Worm (Caenorhabditis elegans) whole organism, early embryonic: Measurements from ENCODE around the gene hhat-1.

Source experiments
- F13C5.2 ChIP-seq: sonication (generic microtip); optimal IDR thresholded peaks from 2 replicates; lab custom pipeline; 2017; ENCODE audit warnings: mild to moderate bottlenecking, missing genetic modification characterization, inconsistent platforms, missing compliant biosample characterization
- aly-1 ChIP-seq: sonication (generic microtip); optimal IDR thresholded peaks from 2 replicates; lab custom pipeline; 2016; ENCODE audit warnings: missing genetic modification characterization, missing compliant biosample characterization
- ama-1 ChIP-seq: fragments of 150-350 bp; optimal IDR thresholded peaks from 2 replicates; lab custom pipeline; 2014
- ceh-36 ChIP-seq: sonication (generic microtip); optimal IDR thresholded peaks from 2 replicates; lab custom pipeline; 2016; ENCODE audit warnings: missing genetic modification characterization, inconsistent platforms, missing compliant biosample characterization
- ets-7 ChIP-seq: sonication (generic microtip); optimal IDR thresholded peaks from 2 replicates; lab custom pipeline; 2016; ENCODE audit warnings: missing genotype, missing genetic modification characterization, missing compliant biosample characterization
- flt-1 ChIP-seq: fragments of 200-800 bp; sonication (Bioruptor generic); IDR thresholded peaks from 2 replicates; pipeline ENCODE4 v1.3.6; 2022; ENCODE audit warnings: missing genetic modification characterization, missing compliant biosample characterization
- hmbx-1 ChIP-seq: sonication (generic microtip); optimal IDR thresholded peaks from 2 replicates; lab custom pipeline; 2016; ENCODE audit warnings: mild to moderate bottlenecking, missing genetic modification characterization, missing compliant biosample characterization
- hmg-4 ChIP-seq: fragments of 200-800 bp; sonication (Bioruptor generic); optimal IDR thresholded peaks from 2 replicates; lab custom pipeline; 2018; ENCODE audit warnings: mild to moderate bottlenecking, missing genetic modification characterization, missing compliant biosample characterization
- hnd-1 ChIP-seq: sonication (generic microtip); optimal IDR thresholded peaks from 2 replicates; lab custom pipeline; 2016; ENCODE audit warnings: missing genetic modification characterization, missing compliant biosample characterization
- pes-1 ChIP-seq: fragments of 200-800 bp; sonication (Bioruptor generic); IDR thresholded peaks from 2 replicates; pipeline ENCODE4 v1.3.6; 2022; ENCODE audit warnings: missing genetic modification reagents, missing genetic modification characterization, missing compliant biosample characterization
- sea-1 ChIP-seq: fragments of 200-800 bp; sonication (Bioruptor generic); conservative IDR thresholded peaks from 2 replicates; pipeline ENCODE4 v1.3.6; 2022; ENCODE audit warnings: missing genetic modification characterization, missing compliant biosample characterization
- tbx-11 ChIP-seq: fragments of 200-800 bp; sonication (Bioruptor generic); IDR thresholded peaks from 2 replicates; pipeline ENCODE4 v1.3.6; 2022; ENCODE audit warnings: missing genetic modification characterization, missing compliant biosample characterization
- tbx-37 ChIP-seq: fragments of 200-800 bp; sonication (Bioruptor generic); conservative IDR thresholded peaks from 2 replicates; pipeline ENCODE4 v1.3.6; 2022; ENCODE audit warnings: missing genetic modification reagents, missing genetic modification characterization, missing compliant biosample characterization
- tra-4 ChIP-seq: sonication (generic microtip); optimal IDR thresholded peaks from 2 replicates; lab custom pipeline; 2017; ENCODE audit warnings: missing genetic modification characterization, missing compliant biosample characterization

- TF ChIP-seq hmg-4 (no peak), pes-1 (no peak), flt-1 (no peak), aly-1 (tag; lab: Kevin White, UChicago) (no peak), ama-1 (lab: Kevin White, UChicago) (no peak), ceh-36 (no peak), tbx-11 (GFP tag; lab: Robert Waterston, UW) (no peak), hnd-1 (no peak), tbx-37 (GFP tag; lab: Robert Waterston, UW) (no peak), F13C5.2 (tag; lab: Kevin White, UChicago) (no peak), sea-1 (GFP tag; lab: Robert Waterston, UW) (no peak), hmbx-1 (tag; lab: Kevin White, UChicago) (no peak), tra-4 (tag; lab: Kevin White, UChicago) (no peak), ets-7 (tag; lab: Kevin White, UChicago) (no peak)
These were observed 34.3 kb upstream of the hhat-1 start, which contains the start of gene atgp-2 for ce11 chrII:14643983-14644382.
